ENCODE assay signal across 1 fruit fly cellular context in genomic region chr2L:7436492-7437324, dm6.
TF ChIP-seq lines count a peak whose summit lies in the region.

No protein-coding gene starts in this region.

TF ChIP-seq in whole organism, embryonic, 481 proteins besides CTCF, POLR2A, EP300 and RAD21 (continued from another document and continues in another):
- TF ChIP-seq CG3726 (GFP tag; IDR thresholded peaks at IDR 0.05; lab: Robert Waterston, UW) (peak; percentile 66; the same call in 1 of the 3 replicates), bcd (GFP tag; optimal IDR thresholded peaks at IDR 0.05; lab: Kevin White, UChicago) (peak; percentile 86), CG10366 (GFP tag; IDR thresholded peaks at IDR 0.05; lab: Robert Waterston, UW) (peak; percentile 67), CG15269 (tag; optimal IDR thresholded peaks at IDR 0.05; lab: Kevin White, UChicago) (peak; percentile 68), Pdp1 (GFP tag; optimal IDR thresholded peaks at IDR 0.05; lab: Kevin White, UChicago) (peak; percentile 53 to 67), run (tag; optimal IDR thresholded peaks at IDR 0.05; lab: Kevin White, UChicago) (peak; percentile 16), Spps (tag; optimal IDR thresholded peaks at IDR 0.05; lab: Kevin White, UChicago) (peak; percentile 1), CG17186 (GFP tag; optimal IDR thresholded peaks at IDR 0.05; lab: Kevin White, UChicago) (no peak), CG8290 (GFP tag; optimal IDR thresholded peaks at IDR 0.05; lab: Kevin White, UChicago) (peak; percentile 33), CG8290 (tag; optimal IDR thresholded peaks at IDR 0.05; lab: Kevin White, UChicago) (peak; percentile 22 to 97), CG12071 (GFP tag; optimal IDR thresholded peaks at IDR 0.05; lab: Kevin White, UChicago) (peak; percentile 75), CG33213 (GFP tag; optimal IDR thresholded peaks at IDR 0.05; lab: Kevin White, UChicago) (peak; percentile 79), Doc2 (GFP tag; IDR thresholded peaks at IDR 0.05; lab: Robert Waterston, UW) (no peak), Camta (GFP tag; optimal IDR thresholded peaks at IDR 0.05; lab: Kevin White, UChicago) (peak; percentile 60), ro (GFP tag; IDR thresholded peaks at IDR 0.05; lab: Robert Waterston, UW) (peak; percentile 43), Trl (optimal IDR thresholded peaks at IDR 0.05; lab: Kevin White, UChicago) (no peak), Trl (GFP tag; optimal IDR thresholded peaks at IDR 0.05; lab: Kevin White, UChicago) (peak; percentile 78), Dbx (GFP tag; IDR thresholded peaks at IDR 0.05; lab: Robert Waterston, UW) (peak; percentile 83), CG2712 (tag; optimal IDR thresholded peaks at IDR 0.05; lab: Kevin White, UChicago) (no peak), lbe (GFP tag; optimal IDR thresholded peaks at IDR 0.05; lab: Kevin White, UChicago) (peak; percentile 42), CG16815 (GFP tag; optimal IDR thresholded peaks at IDR 0.05; lab: Kevin White, UChicago) (no peak), nerfin-2 (GFP tag; IDR thresholded peaks at IDR 0.05; lab: Robert Waterston, UW; ENCODE audit: partially characterized antibody) (no peak), C15 (GFP tag; IDR thresholded peaks at IDR 0.05; lab: Robert Waterston, UW) (peak; percentile 70; the same call in 1 of the 3 replicates), CG9797 (GFP tag; optimal IDR thresholded peaks at IDR 0.05; lab: Kevin White, UChicago) (no peak), toy (GFP tag; IDR thresholded peaks at IDR 0.05; lab: Robert Waterston, UW) (peak; percentile 43; the same call in 1 of the 2 replicates), CG7963 (GFP tag; IDR thresholded peaks at IDR 0.05; lab: Robert Waterston, UW; ENCODE audit: partially characterized antibody) (no peak), CG4707 (GFP tag; optimal IDR thresholded peaks at IDR 0.05; lab: Kevin White, UChicago) (peak; percentile 65), bab2 (GFP tag; optimal IDR thresholded peaks at IDR 0.05; lab: Kevin White, UChicago) (peak; percentile 84), da (GFP tag; optimal IDR thresholded peaks at IDR 0.05; lab: Kevin White, UChicago) (peak; percentile 4), Blimp-1 (GFP tag; optimal IDR thresholded peaks at IDR 0.05; lab: Kevin White, UChicago) (peak; percentile 43), kah (GFP tag; optimal IDR thresholded peaks at IDR 0.05; lab: Kevin White, UChicago) (peak; percentile 6), CG2202 (tag; optimal IDR thresholded peaks at IDR 0.05; lab: Kevin White, UChicago) (no peak), CG13424 (tag; optimal IDR thresholded peaks at IDR 0.05; lab: Kevin White, UChicago) (peak; percentile 61), so (GFP tag; IDR thresholded peaks at IDR 0.05; lab: Robert Waterston, UW) (peak; percentile 79; the same call in 2 of the 3 replicates), CG11504 (tag; optimal IDR thresholded peaks at IDR 0.05; lab: Kevin White, UChicago) (peak; percentile 66), Fer3 (tag; optimal IDR thresholded peaks at IDR 0.05; lab: Kevin White, UChicago) (peak; percentile 85), MBD-R2 (GFP tag; IDR thresholded peaks at IDR 0.05; lab: Robert Waterston, UW) (peak; percentile 60; the same call in 1 of the 2 replicates), CG13775 (GFP tag; optimal IDR thresholded peaks at IDR 0.05; lab: Kevin White, UChicago) (peak; percentile 44), h (optimal IDR thresholded peaks at IDR 0.05; lab: Kevin White, UChicago) (no peak), HLH3B (GFP tag; IDR thresholded peaks at IDR 0.05; lab: Robert Waterston, UW) (peak; percentile 69; the same call in 1 of the 2 replicates), CG12744 (GFP tag; optimal IDR thresholded peaks at IDR 0.05; lab: Kevin White, UChicago) (peak; percentile 71), CG1529 (GFP tag; optimal IDR thresholded peaks at IDR 0.05; lab: Kevin White, UChicago) (peak; percentile 46), Sox100B (GFP tag; optimal IDR thresholded peaks at IDR 0.05; lab: Kevin White, UChicago) (peak; percentile 53), mld (GFP tag; IDR thresholded peaks at IDR 0.05; lab: Robert Waterston, UW; ENCODE audit: partially characterized antibody) (no peak), CG4617 (GFP tag; optimal IDR thresholded peaks at IDR 0.05; lab: Kevin White, UChicago; ENCODE audit: borderline replicate concordance) (peak; percentile 22), esg (GFP tag; conservative IDR thresholded peaks at IDR 0.05; lab: Robert Waterston, UW) (no peak), Max (GFP tag; optimal IDR thresholded peaks at IDR 0.05; lab: Kevin White, UChicago) (peak; percentile 32), TFAM (GFP tag; optimal IDR thresholded peaks at IDR 0.05; lab: Kevin White, UChicago) (no peak), unpg (GFP tag; optimal IDR thresholded peaks at IDR 0.05; lab: Kevin White, UChicago) (peak; percentile 54), CG14050 (GFP tag; IDR thresholded peaks at IDR 0.05; lab: Robert Waterston, UW) (peak; percentile 72), Awh (GFP tag; IDR thresholded peaks at IDR 0.05; lab: Robert Waterston, UW) (peak; percentile 92), CG10321 (GFP tag; IDR thresholded peaks at IDR 0.05; lab: Robert Waterston, UW) (no peak), pan (optimal IDR thresholded peaks at IDR 0.05; lab: Kevin White, UChicago) (no peak), pan (GFP tag; optimal IDR thresholded peaks at IDR 0.05 in 1 of 2, IDR thresholded peaks at IDR 0.05 in 1 of 2) (peak in 1 of 2 experiments; percentile 73), CG13894 (tag; optimal IDR thresholded peaks at IDR 0.05; lab: Kevin White, UChicago) (peak; percentile 67), CG17802 (tag; optimal IDR thresholded peaks at IDR 0.05; lab: Kevin White, UChicago) (peak; percentile 36), NfI (GFP tag; optimal IDR thresholded peaks at IDR 0.05; lab: Kevin White, UChicago) (peak; percentile 54), Hey (tag; optimal IDR thresholded peaks at IDR 0.05; lab: Kevin White, UChicago) (peak; percentile 77), mam (GFP tag; optimal IDR thresholded peaks at IDR 0.05; lab: Kevin White, UChicago) (peak; percentile 75), vfl (GFP tag; optimal IDR thresholded peaks at IDR 0.05; lab: Kevin White, UChicago) (peak; percentile 30), Dip2 (GFP tag; IDR thresholded peaks at IDR 0.05; lab: Robert Waterston, UW) (no peak), CG10147 (GFP tag; optimal IDR thresholded peaks at IDR 0.05; lab: Kevin White, UChicago) (peak; percentile 57), CG17359 (tag; optimal IDR thresholded peaks at IDR 0.05; lab: Kevin White, UChicago) (peak; percentile 80), cas (GFP tag; IDR thresholded peaks at IDR 0.05; lab: Robert Waterston, UW) (peak; percentile 58), Lhr (GFP tag; optimal IDR thresholded peaks at IDR 0.05; lab: Kevin White, UChicago) (peak; percentile 34), Six4 (GFP tag; optimal IDR thresholded peaks at IDR 0.05; lab: Kevin White, UChicago) (peak; percentile 45), Mrtf (GFP tag; IDR thresholded peaks at IDR 0.05; lab: Robert Waterston, UW) (peak; percentile 74; the same call in 2 of the 3 replicates), CG17568 (GFP tag; optimal IDR thresholded peaks at IDR 0.05; lab: Kevin White, UChicago) (peak; percentile 79), grn (GFP tag; optimal IDR thresholded peaks at IDR 0.05; lab: Kevin White, UChicago) (peak; percentile 98), sens (GFP tag; lab: Kevin White, UChicago) (peak; percentile 93), btn (GFP tag; optimal IDR thresholded peaks at IDR 0.05; lab: Kevin White, UChicago) (peak; percentile 48), PHDP (tag; optimal IDR thresholded peaks at IDR 0.05; lab: Kevin White, UChicago) (peak; percentile 51), disco-r (GFP tag; optimal IDR thresholded peaks at IDR 0.05; lab: Kevin White, UChicago) (peak; percentile 31), CG32767 (GFP tag; IDR thresholded peaks at IDR 0.05; lab: Robert Waterston, UW) (peak; percentile 37; the same call in 1 of the 2 replicates), CG7786 (GFP tag; optimal IDR thresholded peaks at IDR 0.05; lab: Kevin White, UChicago) (peak; percentile 38), croc (GFP tag; conservative IDR thresholded peaks at IDR 0.05; lab: Robert Waterston, UW) (no peak), ham (GFP tag; IDR thresholded peaks at IDR 0.05; lab: Robert Waterston, UW) (peak; percentile 19; the same call in 1 of the 2 replicates), CG11695 (GFP tag; IDR thresholded peaks at IDR 0.05; lab: Robert Waterston, UW) (peak; percentile 70; the same call in 2 of the 3 replicates), CG12659 (GFP tag; optimal IDR thresholded peaks at IDR 0.05; lab: Kevin White, UChicago) (peak; percentile 87), Kr (GFP tag; optimal IDR thresholded peaks at IDR 0.05; lab: Kevin White, UChicago) (no peak), NFAT (GFP tag; IDR thresholded peaks at IDR 0.05; lab: Robert Waterston, UW) (peak; percentile 87), zen2 (GFP tag; IDR thresholded peaks at IDR 0.05; lab: Robert Waterston, UW; ENCODE audit: partially characterized antibody) (no peak), Neu2 (GFP tag; optimal IDR thresholded peaks at IDR 0.05; lab: Kevin White, UChicago; ENCODE audit: borderline replicate concordance) (no peak), CG8089 (GFP tag; optimal IDR thresholded peaks at IDR 0.05; lab: Kevin White, UChicago) (peak; percentile 54), CG4328 (GFP tag; optimal IDR thresholded peaks at IDR 0.05; lab: Kevin White, UChicago) (peak; percentile 72), Fer1 (GFP tag; optimal IDR thresholded peaks at IDR 0.05; lab: Kevin White, UChicago) (peak; percentile 75), chif (GFP tag; optimal IDR thresholded peaks at IDR 0.05; lab: Kevin White, UChicago) (peak; percentile 32 to 66), YL-1 (GFP tag; optimal IDR thresholded peaks at IDR 0.05; lab: Kevin White, UChicago) (peak; percentile 49), CG18476 (GFP tag; optimal IDR thresholded peaks at IDR 0.05; lab: Kevin White, UChicago) (peak; percentile 30), CG13296 (GFP tag; optimal IDR thresholded peaks at IDR 0.05; lab: Kevin White, UChicago) (peak; percentile 81), ems (GFP tag; optimal IDR thresholded peaks at IDR 0.05; lab: Kevin White, UChicago) (peak; percentile 51), pb (GFP tag; optimal IDR thresholded peaks at IDR 0.05; lab: Kevin White, UChicago) (peak; percentile 44), aop (GFP tag; IDR thresholded peaks at IDR 0.05; lab: Robert Waterston, UW) (peak; percentile 34; the same call in 1 of the 2 replicates), CG6272 (GFP tag; IDR thresholded peaks at IDR 0.05; lab: Robert Waterston, UW) (no peak), Opbp (GFP tag; IDR thresholded peaks at IDR 0.05; lab: Robert Waterston, UW; ENCODE audit: partially characterized antibody) (no peak), crc (GFP tag; optimal IDR thresholded peaks at IDR 0.05; lab: Kevin White, UChicago) (peak; percentile 47), psq (GFP tag; optimal IDR thresholded peaks at IDR 0.05; lab: Kevin White, UChicago) (peak; percentile 57), CG12104 (GFP tag; optimal IDR thresholded peaks at IDR 0.05; lab: Kevin White, UChicago) (peak; percentile 66), CG17361 (GFP tag; IDR thresholded peaks at IDR 0.05; lab: Robert Waterston, UW) (peak; percentile 42; the same call in 2 of the 3 replicates), CG31441 (GFP tag; IDR thresholded peaks at IDR 0.05; lab: Robert Waterston, UW) (peak; percentile 43; the same call in 1 of the 2 replicates), Doc3 (GFP tag; IDR thresholded peaks at IDR 0.05; lab: Robert Waterston, UW; ENCODE audit: partially characterized antibody) (no peak), CG12942 (GFP tag; optimal IDR thresholded peaks at IDR 0.05; lab: Kevin White, UChicago) (peak; percentile 70), Lpt (GFP tag; optimal IDR thresholded peaks at IDR 0.05; lab: Kevin White, UChicago) (no peak), ATbp (GFP tag; optimal IDR thresholded peaks at IDR 0.05; lab: Kevin White, UChicago) (peak; percentile 87), CG2120 (GFP tag; optimal IDR thresholded peaks at IDR 0.05; lab: Kevin White, UChicago) (peak; percentile 78), CG1602 (GFP tag; optimal IDR thresholded peaks at IDR 0.05; lab: Kevin White, UChicago) (peak; percentile 36), fru (optimal IDR thresholded peaks at IDR 0.05; lab: Kevin White, UChicago) (no peak), CG15479 (GFP tag; optimal IDR thresholded peaks at IDR 0.05; lab: Kevin White, UChicago) (no peak), Bteb2 (GFP tag; optimal IDR thresholded peaks at IDR 0.05; lab: Kevin White, UChicago) (peak; percentile 38), prd (optimal IDR thresholded peaks at IDR 0.05; lab: Kevin White, UChicago) (no peak), prd (GFP tag; IDR thresholded peaks at IDR 0.05; lab: Robert Waterston, UW) (peak; percentile 40; the same call in 2 of the 3 replicates), chm (GFP tag; IDR thresholded peaks at IDR 0.05; lab: Robert Waterston, UW) (no peak; the same call in 1 of the 2 replicates), ash1 (GFP tag; optimal IDR thresholded peaks at IDR 0.05; lab: Kevin White, UChicago) (peak; percentile 50), yki (optimal IDR thresholded peaks at IDR 0.05; lab: Kevin White, UChicago) (no peak), B-H1 (GFP tag; IDR thresholded peaks at IDR 0.05; lab: Robert Waterston, UW) (peak; percentile 61; the same call in 1 of the 3 replicates), nerfin-1 (tag; optimal IDR thresholded peaks at IDR 0.05; lab: Kevin White, UChicago) (peak; percentile 44), CG8924 (tag; optimal IDR thresholded peaks at IDR 0.05; lab: Kevin White, UChicago) (peak; percentile 23), hb (GFP tag; IDR thresholded peaks at IDR 0.05; lab: Robert Waterston, UW; ENCODE audit: partially characterized antibody) (no peak), CG6813 (GFP tag; optimal IDR thresholded peaks at IDR 0.05; lab: Kevin White, UChicago) (peak; percentile 77), CG10959 (GFP tag; IDR thresholded peaks at IDR 0.05; lab: Robert Waterston, UW) (no peak), Gsc (GFP tag; IDR thresholded peaks at IDR 0.05; lab: Robert Waterston, UW) (no peak), bowl (GFP tag; IDR thresholded peaks at IDR 0.05; lab: Robert Waterston, UW) (peak; percentile 70), hbn (GFP tag; IDR thresholded peaks at IDR 0.05; lab: Robert Waterston, UW; ENCODE audit: partially characterized antibody) (no peak), CG12236 (GFP tag; optimal IDR thresholded peaks at IDR 0.05; lab: Kevin White, UChicago) (peak; percentile 58), oc (tag; optimal IDR thresholded peaks at IDR 0.05; lab: Kevin White, UChicago) (peak; percentile 77), CG10209 (GFP tag; optimal IDR thresholded peaks at IDR 0.05; lab: Kevin White, UChicago) (peak; percentile 84), CG2199 (GFP tag; IDR thresholded peaks at IDR 0.05; lab: Robert Waterston, UW) (peak; percentile 46; the same call in 2 of the 3 replicates), her (GFP tag; optimal IDR thresholded peaks at IDR 0.05; lab: Kevin White, UChicago) (peak; percentile 78), pum (GFP tag; optimal IDR thresholded peaks at IDR 0.05; lab: Kevin White, UChicago) (peak; percentile 47)
